Fruit fly (Drosophila melanogaster): Measurements from ENCODE around the gene CG12011.
A peak's percentile ranks its signal among the peaks of the same experiment; 100 is the strongest.

The CG12011 gene

dm6 chr3L:1679394-1679793, 15.0 kb upstream of the CG12011 start:
- TF ChIP-seq CG14711 (tag; optimal IDR thresholded peaks at IDR 0.05): no peak
- TF ChIP-seq CG33017 (tag; optimal IDR thresholded peaks at IDR 0.05): no peak
- no peak for TF ChIP-seq toe (GFP tag; optimal IDR thresholded peaks at IDR 0.05)
- no peak for TF ChIP-seq CG11617 (GFP tag; optimal IDR thresholded peaks at IDR 0.05)
- TF ChIP-seq CG12768 (GFP tag; optimal IDR thresholded peaks at IDR 0.05): no peak
- TF ChIP-seq CG1620 (GFP tag; optimal IDR thresholded peaks at IDR 0.05): no peak
- no peak for TF ChIP-seq CG7101 (tag; optimal IDR thresholded peaks at IDR 0.05)
- no peak for TF ChIP-seq tj (GFP tag; optimal IDR thresholded peaks at IDR 0.05)
- no peak for TF ChIP-seq kay (GFP tag; ENCODE audit: borderline replicate concordance)
- TF ChIP-seq ovo (GFP tag; optimal IDR thresholded peaks at IDR 0.05): no peak
- no peak for TF ChIP-seq cnc (optimal IDR thresholded peaks at IDR 0.05)

- TF ChIP-seq kay (GFP tag; ENCODE audit: borderline replicate concordance): no peak
These were observed 11.3 kb upstream of the CG12011 start for dm6 chr3L:1683091-1683490.

dm6 chr3L:1688161-1688560, 6.3 kb upstream of the CG12011 start:
- TF ChIP-seq CG11617 (GFP tag; optimal IDR thresholded peaks at IDR 0.05) (no peak), Mnt (GFP tag; optimal IDR thresholded peaks at IDR 0.05) (no peak), toe (GFP tag; optimal IDR thresholded peaks at IDR 0.05) (no peak), CG12768 (GFP tag; optimal IDR thresholded peaks at IDR 0.05) (no peak), tj (GFP tag; optimal IDR thresholded peaks at IDR 0.05) (no peak), ovo (GFP tag; optimal IDR thresholded peaks at IDR 0.05) (no peak)

- TF ChIP-seq tj (GFP tag; optimal IDR thresholded peaks at IDR 0.05): peak; percentile 40
- no peak for TF ChIP-seq CG11617 (GFP tag; optimal IDR thresholded peaks at IDR 0.05)
These were observed 5.8 kb upstream of the CG12011 start for dm6 chr3L:1688569-1688968.

- TF ChIP-seq tj (GFP tag; optimal IDR thresholded peaks at IDR 0.05) (no peak), CG33017 (tag; optimal IDR thresholded peaks at IDR 0.05) (no peak), Clk (GFP tag; optimal IDR thresholded peaks at IDR 0.05) (no peak), CG1620 (GFP tag; optimal IDR thresholded peaks at IDR 0.05) (no peak), CG12768 (GFP tag; optimal IDR thresholded peaks at IDR 0.05) (no peak), Mnt (GFP tag; optimal IDR thresholded peaks at IDR 0.05) (no peak), cnc (optimal IDR thresholded peaks at IDR 0.05) (no peak), CG7101 (tag; optimal IDR thresholded peaks at IDR 0.05) (no peak), toe (GFP tag; optimal IDR thresholded peaks at IDR 0.05) (no peak), CG5204 (GFP tag; optimal IDR thresholded peaks at IDR 0.05) (no peak), pad (GFP tag; optimal IDR thresholded peaks at IDR 0.05) (no peak), CG11617 (GFP tag; optimal IDR thresholded peaks at IDR 0.05) (no peak), kay (GFP tag; ENCODE audit: borderline replicate concordance) (no peak), Hr96 (GFP tag; optimal IDR thresholded peaks at IDR 0.05) (no peak)
These were observed 3.5 kb upstream of the CG12011 start for dm6 chr3L:1690727-1691413.

dm6 chr3L:1692122-1692786, 2.2 kb upstream of the CG12011 start:
- TF ChIP-seq Clk (GFP tag; optimal IDR thresholded peaks at IDR 0.05) (no peak), kay (GFP tag; ENCODE audit: borderline replicate concordance) (no peak), CG7045 (GFP tag; optimal IDR thresholded peaks at IDR 0.05) (no peak), CG7101 (tag; optimal IDR thresholded peaks at IDR 0.05) (no peak), Mnt (GFP tag; optimal IDR thresholded peaks at IDR 0.05) (no peak), Hr96 (GFP tag; optimal IDR thresholded peaks at IDR 0.05) (no peak), CG5204 (GFP tag; optimal IDR thresholded peaks at IDR 0.05) (no peak), bab1 (GFP tag; optimal IDR thresholded peaks at IDR 0.05) (no peak)

dm6 chr3L:1692859-1693258, 1.6 kb upstream of the CG12011 start:
- TF ChIP-seq CG12768 (GFP tag; optimal IDR thresholded peaks at IDR 0.05): no peak
- TF ChIP-seq toe (GFP tag; optimal IDR thresholded peaks at IDR 0.05): no peak
- TF ChIP-seq CG33017 (tag; optimal IDR thresholded peaks at IDR 0.05): no peak
- TF ChIP-seq CG7101 (tag; optimal IDR thresholded peaks at IDR 0.05): no peak
- no peak for TF ChIP-seq tj (GFP tag; optimal IDR thresholded peaks at IDR 0.05)
- no peak for TF ChIP-seq pad (GFP tag; optimal IDR thresholded peaks at IDR 0.05)

dm6 chr3L:1702367-1702927, 8.0 kb downstream of the CG12011 start, which contains the start of gene CG13931:
CG13931 (minus strand) TSS chr3L:1702407.
- TF ChIP-seq toe (GFP tag; optimal IDR thresholded peaks at IDR 0.05) (no peak), CG7101 (tag; optimal IDR thresholded peaks at IDR 0.05) (no peak), pad (GFP tag; optimal IDR thresholded peaks at IDR 0.05) (no peak), Clk (GFP tag; optimal IDR thresholded peaks at IDR 0.05) (no peak), Crg-1 (GFP tag; optimal IDR thresholded peaks at IDR 0.05) (no peak), CG33017 (tag; optimal IDR thresholded peaks at IDR 0.05) (no peak), CG7045 (GFP tag; optimal IDR thresholded peaks at IDR 0.05) (no peak), tj (GFP tag; optimal IDR thresholded peaks at IDR 0.05) (no peak), CG11617 (GFP tag; optimal IDR thresholded peaks at IDR 0.05) (no peak), CG12768 (GFP tag; optimal IDR thresholded peaks at IDR 0.05) (no peak), CG5204 (GFP tag; optimal IDR thresholded peaks at IDR 0.05) (no peak), kay (GFP tag; ENCODE audit: borderline replicate concordance) (no peak), ovo (GFP tag; optimal IDR thresholded peaks at IDR 0.05) (no peak), Hr96 (GFP tag; optimal IDR thresholded peaks at IDR 0.05) (no peak), CG14711 (tag; optimal IDR thresholded peaks at IDR 0.05) (no peak), bab1 (GFP tag; optimal IDR thresholded peaks at IDR 0.05) (no peak), Mnt (GFP tag; optimal IDR thresholded peaks at IDR 0.05) (no peak), cnc (optimal IDR thresholded peaks at IDR 0.05) (no peak)

All from whole organism, adult.